Fruit fly (Drosophila melanogaster) whole organism, pupa: Measurements from ENCODE around the gene CG31077.

Experiments
- CG10348 ChIP-seq: fragments of 200-800 bp; sonication (Bioruptor generic); IDR thresholded peaks from 2 replicates; pipeline ENCODE4 v1.3.6; 2022; ENCODE audit warnings: missing biosample characterization, missing genetic modification characterization
- CG12605 ChIP-seq: fragments of 200-800 bp; sonication (Bioruptor generic); IDR thresholded peaks from 2 replicates; pipeline ENCODE4 v1.3.6; 2022; ENCODE audit warnings: missing biosample characterization, missing genetic modification characterization
- CG13204 ChIP-seq: fragments of 200-800 bp; sonication (Bioruptor generic); optimal IDR thresholded peaks from 2 replicates; lab custom pipeline; 2018; ENCODE audit warnings: missing biosample characterization, mild to moderate bottlenecking, missing genetic modification characterization, moderate library complexity
- CG14655 ChIP-seq: fragments of 200-800 bp; sonication (Bioruptor generic); optimal IDR thresholded peaks from 3 replicates; lab custom pipeline; 2017; ENCODE audit warnings: mild to moderate bottlenecking, missing biosample characterization, missing genetic modification reagents, missing genetic modification characterization
- CG15710 ChIP-seq: fragments of 200-800 bp; sonication (Bioruptor generic); optimal IDR thresholded peaks from 2 replicates; lab custom pipeline; 2018; ENCODE audit warnings: missing biosample characterization, mild to moderate bottlenecking, missing genetic modification characterization, moderate library complexity
- CG17806 ChIP-seq: fragments of 200-800 bp; sonication (Bioruptor generic); optimal IDR thresholded peaks from 2 replicates; lab custom pipeline; 2018; ENCODE audit warnings: missing biosample characterization, mild to moderate bottlenecking, missing genetic modification characterization, moderate library complexity
- CG32121 ChIP-seq: fragments of 200-800 bp; sonication (Bioruptor generic); IDR thresholded peaks from 2 replicates; pipeline ENCODE4 v1.3.6; 2022; ENCODE audit warnings: missing biosample characterization, missing genetic modification characterization
- CG34367 ChIP-seq: fragments of 200-800 bp; sonication (Bioruptor generic); optimal IDR thresholded peaks from 2 replicates; lab custom pipeline; 2018; ENCODE audit warnings: missing biosample characterization, mild to moderate bottlenecking, missing genetic modification characterization
- CG4496 ChIP-seq: fragments of 200-800 bp; sonication (Bioruptor generic); IDR thresholded peaks from 3 replicates; pipeline ENCODE4 v1.3.6; 2022; ENCODE audit warnings: missing biosample characterization, missing genetic modification characterization
- CG8159 ChIP-seq: fragments of 200-800 bp; sonication (Bioruptor generic); optimal IDR thresholded peaks from 3 replicates; lab custom pipeline; 2018; ENCODE audit warnings: missing biosample characterization, mild to moderate bottlenecking, missing genetic modification characterization, moderate library complexity
- CG8301 ChIP-seq: fragments of 200-800 bp; sonication (Bioruptor generic); optimal IDR thresholded peaks from 2 replicates; lab custom pipeline; 2018; ENCODE audit warnings: missing biosample characterization, mild to moderate bottlenecking, missing genetic modification characterization
- CG9948 ChIP-seq: fragments of 200-800 bp; sonication (Bioruptor generic); optimal IDR thresholded peaks from 2 replicates; lab custom pipeline; 2018; ENCODE audit warnings: missing biosample characterization, mild to moderate bottlenecking, missing genetic modification characterization, moderate library complexity
- D1 ChIP-seq: fragments of 200-800 bp; sonication (Bioruptor generic); optimal IDR thresholded peaks from 2 replicates; lab custom pipeline; 2018; ENCODE audit warnings: missing biosample characterization, mild to moderate bottlenecking, missing genetic modification characterization, moderate library complexity
- EcR ChIP-seq: fragments of 200-800 bp; sonication (Bioruptor generic); optimal IDR thresholded peaks from 3 replicates; lab custom pipeline; 2019; ENCODE audit warnings: missing biosample characterization, missing genetic modification characterization, mild to moderate bottlenecking, moderate library complexity, missing genetic modification reagents
- Ets98B ChIP-seq: fragments of 200-800 bp; sonication (Bioruptor generic); IDR thresholded peaks from 2 replicates; pipeline ENCODE4 v1.3.6; 2022; ENCODE audit warnings: missing biosample characterization, missing genetic modification characterization
- Pif1A ChIP-seq: fragments of 200-800 bp; sonication (Bioruptor generic); optimal IDR thresholded peaks from 3 replicates; lab custom pipeline; 2016; ENCODE audit warnings: missing biosample characterization, missing genetic modification characterization
- Pif1B ChIP-seq: fragments of 200-800 bp; sonication (Bioruptor generic); optimal IDR thresholded peaks from 3 replicates; lab custom pipeline; 2016; ENCODE audit warnings: missing biosample characterization, missing genetic modification characterization
- Snoo ChIP-seq: fragments of 200-800 bp; sonication (Bioruptor generic); optimal IDR thresholded peaks from 3 replicates; lab custom pipeline; 2017; ENCODE audit warnings: missing biosample characterization, mild to moderate bottlenecking, missing genetic modification characterization, inconsistent platforms
- fd96Ca ChIP-seq: fragments of 200-800 bp; sonication (Bioruptor generic); IDR thresholded peaks from 3 replicates; pipeline ENCODE4 v1.3.6; 2022; ENCODE audit warnings: missing biosample characterization, missing genetic modification characterization
- gl ChIP-seq: fragments of 200-800 bp; sonication (Bioruptor generic); optimal IDR thresholded peaks from 2 replicates; lab custom pipeline; 2018; ENCODE audit warnings: missing biosample characterization, mild to moderate bottlenecking, missing genetic modification characterization
- rn ChIP-seq: fragments of 200-800 bp; sonication (Bioruptor generic); IDR thresholded peaks from 2 replicates; pipeline ENCODE4 v1.3.6; 2022; ENCODE audit warnings: missing biosample characterization, missing genetic modification characterization

Gene CG31077

DNA sequence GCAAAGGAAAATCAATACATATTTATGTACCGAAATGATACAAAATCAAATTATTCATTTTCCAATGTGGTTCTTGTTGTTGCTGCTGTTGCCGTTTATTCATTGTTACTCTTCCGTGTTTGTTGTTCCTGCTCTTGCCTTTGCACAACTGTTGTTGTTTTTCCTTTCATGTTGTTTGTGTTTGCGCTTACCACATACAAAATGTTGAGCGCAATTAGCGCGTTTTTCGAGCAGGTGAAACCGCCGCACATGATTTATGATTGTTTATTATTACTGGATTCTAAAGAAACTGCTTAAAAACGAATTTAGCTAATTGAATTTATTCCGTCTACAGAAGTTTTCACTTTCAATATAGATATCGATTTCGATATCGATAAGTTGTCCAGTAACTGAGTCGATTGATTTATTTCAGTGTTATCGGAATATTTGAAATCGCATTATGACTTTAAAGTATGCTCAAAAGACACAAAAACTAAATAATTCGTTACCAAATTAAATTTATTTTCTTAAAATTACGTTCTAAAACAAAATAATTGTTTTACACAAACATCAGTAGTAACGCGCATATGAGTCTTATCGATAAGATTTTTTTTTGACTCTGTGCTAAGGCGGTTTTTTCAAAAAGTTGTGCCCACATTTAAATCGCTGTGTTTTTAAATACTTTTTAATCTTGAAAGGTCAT lies 35.0 kb upstream of the CG31077 start, which contains the start of gene Tsp97E:
Tsp97E (minus strand) TSS at position 366 of the 682 bp plus-strand sequence.
- no peak for TF ChIP-seq CG15710 (tag; lab: Kevin White, UChicago)
- TF ChIP-seq CG8301 (tag; lab: Kevin White, UChicago), result peak; percentile 8
- TF ChIP-seq gl (tag; lab: Kevin White, UChicago), result no peak
- no peak for TF ChIP-seq CG10348 (GFP tag; lab: Robert Waterston, UW)
- no peak for TF ChIP-seq CG8159 (tag; lab: Kevin White, UChicago)
- no peak for TF ChIP-seq Pif1A (GFP tag; lab: Kevin White, UChicago)
- TF ChIP-seq CG14655, result peak; percentile 28
- no peak for TF ChIP-seq CG32121 (GFP tag; lab: Robert Waterston, UW)

DNA sequence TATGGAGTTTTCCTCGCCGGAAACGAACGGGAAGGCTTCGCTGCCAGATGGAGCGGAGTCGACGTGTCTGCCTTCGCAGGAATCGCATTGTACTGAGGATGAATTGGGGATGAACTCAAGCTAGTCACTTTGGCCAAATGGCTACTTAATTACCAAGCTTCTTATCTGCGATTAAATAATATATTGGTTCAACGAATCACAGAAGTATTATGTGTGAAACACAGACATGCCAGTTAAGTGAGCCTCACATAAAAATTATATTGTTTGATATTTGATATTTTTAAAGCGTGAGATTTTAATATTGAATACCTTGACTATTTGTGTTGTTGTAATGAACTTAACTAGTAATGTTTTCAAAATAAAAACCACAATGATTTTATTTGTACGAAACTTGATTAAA lies 33.2 kb upstream of the CG31077 start, which contains the start of gene Gr97a:
Gr97a (minus strand) TSS at position 101 of the 400 bp plus-strand sequence.
- no peak for TF ChIP-seq Pif1A (GFP tag; lab: Kevin White, UChicago)
- no peak for TF ChIP-seq CG34367 (tag; lab: Kevin White, UChicago)
- TF ChIP-seq CG32121 (GFP tag; lab: Robert Waterston, UW), result no peak
- TF ChIP-seq Pif1B (GFP tag; lab: Kevin White, UChicago), result no peak
- TF ChIP-seq fd96Ca (GFP tag; lab: Robert Waterston, UW), result no peak
- TF ChIP-seq Ets98B (GFP tag; lab: Robert Waterston, UW), result no peak
- no peak for TF ChIP-seq CG8159 (tag; lab: Kevin White, UChicago)
- no peak for TF ChIP-seq CG15710 (tag; lab: Kevin White, UChicago)
- no peak for TF ChIP-seq CG17806

DNA sequence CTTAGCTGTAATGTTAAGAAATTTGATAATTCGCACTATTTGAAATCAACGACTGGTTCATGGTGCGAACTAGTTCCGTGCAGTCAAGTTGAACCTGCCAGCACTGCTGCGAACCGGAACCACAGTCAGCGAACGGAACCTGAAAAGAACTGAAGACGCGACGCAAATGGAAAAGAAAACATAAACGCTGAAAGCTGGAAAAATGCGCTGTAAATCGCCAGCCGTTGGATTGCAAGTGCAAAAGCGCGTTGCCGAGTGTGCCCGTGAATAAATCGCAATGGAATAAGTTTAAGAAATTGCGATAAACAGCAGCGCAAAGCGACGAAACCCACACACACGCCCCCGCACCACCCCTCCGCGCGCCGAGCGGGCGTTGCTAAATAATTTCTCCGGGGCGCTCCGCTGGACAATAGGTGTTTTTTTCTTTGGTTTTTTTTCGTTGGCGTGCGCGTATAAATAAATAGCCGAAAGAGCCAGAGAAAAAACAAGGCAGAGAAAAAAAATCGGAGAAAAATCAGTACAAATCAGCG lies 32.7 kb upstream of the CG31077 start, which contains the start of gene CG5521:
CG5521 (plus strand) TSS at position 137 of the 530 bp plus-strand sequence.
- TF ChIP-seq CG13204 (GFP tag; lab: Kevin White, UChicago), result peak; percentile 53
- TF ChIP-seq CG14655, result no peak
- TF ChIP-seq CG4496 (GFP tag; lab: Robert Waterston, UW), result peak; percentile 45; the same call in 1 of the 3 replicates
- no peak for TF ChIP-seq CG17806
- peak; percentile 25 for TF ChIP-seq D1 (tag; lab: Kevin White, UChicago)
- no peak for TF ChIP-seq CG8159 (tag; lab: Kevin White, UChicago)
- TF ChIP-seq CG10348 (GFP tag; lab: Robert Waterston, UW), result no peak

DNA sequence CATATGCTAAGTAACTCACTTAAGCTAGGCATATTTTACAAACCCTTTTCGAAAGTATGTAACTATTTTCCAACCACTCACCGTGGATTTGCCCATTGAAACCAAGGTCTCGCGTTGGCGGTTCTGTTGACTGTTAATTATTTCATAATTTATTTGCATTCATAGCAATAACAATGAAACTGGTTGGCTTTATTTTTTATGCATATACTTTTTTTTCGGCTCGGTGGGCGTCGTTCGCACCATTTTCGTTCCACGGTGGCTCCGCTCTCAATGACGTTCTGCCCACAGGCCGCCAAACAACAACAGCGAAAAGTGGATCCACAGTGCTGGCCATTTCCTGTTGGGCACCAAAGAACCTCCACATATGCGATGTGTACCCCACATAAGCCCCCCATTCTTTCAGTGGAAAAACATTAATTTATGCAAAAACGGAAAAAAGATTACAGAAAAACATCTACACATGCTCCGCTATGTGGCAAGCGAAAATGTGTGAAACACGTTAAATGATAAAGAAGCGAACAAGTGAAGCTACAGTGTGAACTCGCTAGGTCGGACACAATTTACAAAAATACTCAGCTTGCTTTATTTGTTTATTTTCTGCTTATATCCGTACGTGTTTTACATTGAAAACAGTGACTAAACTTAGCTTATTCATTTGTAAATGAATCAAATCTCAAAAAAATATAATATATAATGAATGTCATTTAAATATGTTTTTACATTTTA lies 31.8 kb upstream of the CG31077 start:
- TF ChIP-seq CG13204 (GFP tag; lab: Kevin White, UChicago) (no peak), fd96Ca (GFP tag; lab: Robert Waterston, UW) (peak; percentile 71; the same call in 2 of the 3 replicates), CG32121 (GFP tag; lab: Robert Waterston, UW) (peak; percentile 75), D1 (tag; lab: Kevin White, UChicago) (no peak), CG9948 (tag; lab: Kevin White, UChicago) (peak; percentile 5), Pif1B (GFP tag; lab: Kevin White, UChicago) (peak; percentile 3), CG8159 (tag; lab: Kevin White, UChicago) (peak; percentile 49), rn (GFP tag; lab: Robert Waterston, UW) (no peak; the same call in 1 of the 2 replicates), CG17806 (no peak), CG10348 (GFP tag; lab: Robert Waterston, UW) (no peak), CG14655 (peak; percentile 46), Snoo (tag; lab: Kevin White, UChicago) (peak; percentile 38), CG8301 (tag; lab: Kevin White, UChicago) (peak; percentile 39), gl (tag; lab: Kevin White, UChicago) (no peak), CG34367 (tag; lab: Kevin White, UChicago) (peak; percentile 8), Ets98B (GFP tag; lab: Robert Waterston, UW) (peak; percentile 67), CG15710 (tag; lab: Kevin White, UChicago) (peak; percentile 9), EcR (GFP tag; lab: Kevin White, UChicago) (no peak), CG4496 (GFP tag; lab: Robert Waterston, UW) (peak; percentile 77), CG12605 (peak; percentile 1; the same call in 1 of the 2 replicates), Pif1A (GFP tag; lab: Kevin White, UChicago) (no peak)

DNA sequence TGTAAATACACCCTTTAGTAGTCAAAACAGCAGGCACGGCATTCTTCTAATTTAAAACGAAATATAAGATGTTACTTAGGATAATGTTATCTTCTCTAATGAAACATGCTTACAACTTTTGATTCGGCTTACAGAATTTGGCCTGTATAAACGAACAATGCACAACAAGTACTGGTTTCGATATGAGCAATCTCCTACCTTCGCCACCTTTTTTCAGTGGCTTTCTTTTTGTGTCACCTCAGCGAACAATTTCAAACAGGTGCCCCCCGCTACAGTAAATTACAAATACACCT lies 31.3 kb upstream of the CG31077 start:
- TF ChIP-seq Pif1B (GFP tag; lab: Kevin White, UChicago), result no peak
- TF ChIP-seq CG10348 (GFP tag; lab: Robert Waterston, UW), result no peak
- no peak for TF ChIP-seq CG14655
- no peak for TF ChIP-seq CG9948 (tag; lab: Kevin White, UChicago)
- TF ChIP-seq CG34367 (tag; lab: Kevin White, UChicago), result no peak
- no peak for TF ChIP-seq Ets98B (GFP tag; lab: Robert Waterston, UW)
- TF ChIP-seq CG8301 (tag; lab: Kevin White, UChicago), result no peak
- TF ChIP-seq D1 (tag; lab: Kevin White, UChicago), result no peak
- no peak for TF ChIP-seq EcR (GFP tag; lab: Kevin White, UChicago)
- no peak for TF ChIP-seq CG17806
- no peak for TF ChIP-seq Pif1A (GFP tag; lab: Kevin White, UChicago)
